Worm (Caenorhabditis elegans): Measurements from ENCODE around the gene ZK418.7.

The ZK418.7 gene

DNA sequence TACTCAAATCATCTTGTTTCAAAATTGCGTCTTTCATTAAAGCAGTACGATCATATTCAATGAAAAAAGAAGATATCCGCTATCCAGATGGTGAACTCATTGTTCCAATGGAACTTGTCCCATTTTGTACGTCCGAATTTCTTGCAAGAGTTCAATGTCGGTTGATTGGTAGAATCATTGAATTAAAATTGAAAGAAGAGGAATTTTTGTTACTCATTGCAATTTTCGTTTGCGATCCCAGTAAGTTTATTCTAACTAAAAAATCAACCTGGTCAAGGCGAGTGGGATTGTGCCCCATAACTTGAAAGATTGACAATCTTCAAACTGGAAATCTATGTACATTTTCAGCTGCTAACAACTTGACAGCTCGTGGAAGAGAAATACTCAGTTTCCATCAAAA lies 15.9 kb upstream of the ZK418.7 start:
- no peak for TF ChIP-seq dao-5 (tag; optimal IDR thresholded peaks at IDR 0.05)

- TF ChIP-seq him-1 (tag; optimal IDR thresholded peaks at IDR 0.05) (no peak), dao-5 (tag; optimal IDR thresholded peaks at IDR 0.05) (no peak), W03F9.2 (tag; optimal IDR thresholded peaks at IDR 0.05) (no peak)
These were observed 14.6 kb upstream of the ZK418.7 start, which contains the start of gene nhr-9 for ce11 chrIII:7095156-7095555. nhr-9 (plus strand) TSS chrIII:7095462.

DNA sequence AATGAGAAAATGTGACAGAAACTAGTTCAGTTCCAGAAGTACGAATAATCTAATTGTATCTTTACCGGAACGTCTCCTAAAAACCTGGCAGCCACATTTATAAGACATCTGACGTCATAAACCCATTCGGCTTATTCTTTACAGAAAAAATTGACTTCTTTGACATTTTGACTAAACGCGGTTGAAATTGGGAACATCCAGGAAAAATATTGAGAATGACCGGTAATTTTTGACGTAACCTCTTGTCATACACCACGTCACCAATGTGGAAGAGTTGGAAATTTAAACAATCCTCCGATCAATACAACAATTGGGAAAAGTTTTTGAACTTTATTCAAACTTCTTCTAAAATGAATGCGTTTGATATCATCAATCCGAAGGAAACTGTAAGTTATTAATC lies 10.5 kb upstream of the ZK418.7 start, which contains the start of gene ZK418.2:
ZK418.2 (plus strand) TSS at position 301 of the 400 bp plus-strand sequence.
- no peak for TF ChIP-seq W03F9.2 (tag; optimal IDR thresholded peaks at IDR 0.05)
- TF ChIP-seq dao-5 (tag; optimal IDR thresholded peaks at IDR 0.05) = no peak
- TF ChIP-seq him-1 (tag; optimal IDR thresholded peaks at IDR 0.05) = no peak

- TF ChIP-seq dao-5 (tag; optimal IDR thresholded peaks at IDR 0.05) (no peak), W03F9.2 (tag; optimal IDR thresholded peaks at IDR 0.05) (no peak), him-1 (tag; optimal IDR thresholded peaks at IDR 0.05) (no peak)
These were observed 10.0 kb upstream of the ZK418.7 start, which contains the start of gene ZK418.10 for ce11 chrIII:7090545-7090944. ZK418.10 (minus strand) TSS chrIII:7090692.

DNA sequence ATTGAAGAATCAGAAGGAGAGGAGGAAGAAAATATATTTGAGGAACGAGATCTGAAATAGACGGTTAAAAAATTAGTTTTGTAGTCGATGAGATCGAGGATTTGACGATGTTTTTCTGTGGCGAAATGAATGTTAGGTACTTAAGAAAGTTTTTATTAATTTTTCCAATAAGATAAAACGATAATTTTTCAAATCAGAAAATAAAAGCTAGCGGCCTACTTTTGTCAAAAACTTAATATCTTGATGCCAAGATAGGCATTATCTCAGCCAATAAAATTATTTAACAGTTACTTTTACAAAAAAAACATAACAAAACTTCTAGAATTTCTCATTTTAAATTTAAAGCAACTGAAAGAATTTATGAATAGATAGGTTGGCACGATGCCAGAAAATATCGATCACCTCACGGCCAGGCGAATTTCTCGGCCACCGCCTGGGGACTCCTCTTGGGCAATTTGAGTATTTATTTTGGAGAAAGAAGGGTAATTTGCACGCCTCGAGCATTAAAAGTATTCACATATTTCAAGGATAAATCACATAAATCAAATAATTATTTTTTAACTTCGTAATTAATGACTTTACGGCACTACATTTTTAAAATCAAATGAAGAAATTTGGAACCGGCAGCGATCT lies 7.2 kb upstream of the ZK418.7 start, which contains the start of gene fubl-2:
fubl-2 (minus strand) TSS at position 51 of the 633 bp plus-strand sequence.
- TF ChIP-seq him-1 (tag; optimal IDR thresholded peaks at IDR 0.05) (no peak), W03F9.2 (tag; optimal IDR thresholded peaks at IDR 0.05) (peak; percentile 81), dao-5 (tag; optimal IDR thresholded peaks at IDR 0.05) (no peak)

ce11 chrIII:7087180-7087579 lies 6.6 kb upstream of the ZK418.7 start:
- TF ChIP-seq him-1 (tag; optimal IDR thresholded peaks at IDR 0.05) (no peak), W03F9.2 (tag; optimal IDR thresholded peaks at IDR 0.05) (no peak), dao-5 (tag; optimal IDR thresholded peaks at IDR 0.05) (no peak)

DNA sequence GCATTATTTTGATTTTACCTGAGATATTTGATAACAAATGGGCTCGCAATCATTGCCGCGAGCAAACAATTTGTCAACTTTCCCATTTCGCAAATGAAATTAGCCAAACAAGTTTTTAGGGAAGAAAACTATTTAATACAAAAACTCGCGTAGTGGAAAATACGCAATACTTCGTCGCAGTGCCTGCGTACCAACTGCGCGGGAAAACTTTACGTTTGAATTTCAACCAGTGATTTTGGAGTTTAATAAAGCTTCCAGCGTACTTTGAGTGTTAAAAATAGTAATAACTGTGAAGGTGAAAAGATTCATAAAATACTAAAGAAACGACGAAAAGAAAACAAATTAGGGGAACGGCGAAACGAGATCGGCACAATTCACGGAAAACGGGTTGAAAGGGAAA lies 4.3 kb upstream of the ZK418.7 start, which contains the start of gene tofu-7:
tofu-7 (minus strand) TSS at position 111 of the 400 bp plus-strand sequence.
- no peak for TF ChIP-seq W03F9.2 (tag; optimal IDR thresholded peaks at IDR 0.05)
- no peak for TF ChIP-seq him-1 (tag; optimal IDR thresholded peaks at IDR 0.05)
- TF ChIP-seq dao-5 (tag; optimal IDR thresholded peaks at IDR 0.05) = no peak

DNA sequence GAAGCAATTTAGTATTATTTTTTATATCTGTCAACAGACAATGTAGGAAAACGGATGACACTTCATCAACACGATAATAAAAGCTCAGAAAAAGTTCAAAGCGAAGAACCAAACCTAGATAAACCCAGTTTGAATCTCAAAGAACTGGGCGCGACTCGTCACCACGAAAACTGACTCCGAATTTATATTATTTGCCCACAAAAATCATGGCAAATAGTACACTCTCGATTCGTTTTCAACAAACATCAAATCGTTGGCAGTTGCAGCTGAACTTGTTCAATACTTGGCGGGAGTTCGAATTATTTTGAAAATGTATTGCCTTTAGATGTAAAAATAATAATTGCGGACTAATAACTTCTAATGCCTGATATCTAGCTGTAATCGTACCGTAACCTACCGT lies 2.5 kb upstream of the ZK418.7 start:
- TF ChIP-seq W03F9.2 (tag; optimal IDR thresholded peaks at IDR 0.05) (no peak), dao-5 (tag; optimal IDR thresholded peaks at IDR 0.05) (no peak), him-1 (tag; optimal IDR thresholded peaks at IDR 0.05) (no peak)

ce11 chrIII:7081488-7081887 lies 899 bp upstream of the ZK418.7 start:
- TF ChIP-seq dao-5 (tag; optimal IDR thresholded peaks at IDR 0.05) = no peak
- no peak for TF ChIP-seq him-1 (tag; optimal IDR thresholded peaks at IDR 0.05)
- no peak for TF ChIP-seq W03F9.2 (tag; optimal IDR thresholded peaks at IDR 0.05)

- no peak for TF ChIP-seq him-1 (tag; optimal IDR thresholded peaks at IDR 0.05)
- no peak for TF ChIP-seq W03F9.2 (tag; optimal IDR thresholded peaks at IDR 0.05)
- no peak for TF ChIP-seq dao-5 (tag; optimal IDR thresholded peaks at IDR 0.05)
These were observed 1.9 kb downstream of the ZK418.7 start, which contains the start of gene ZK418.6 for ce11 chrIII:7078737-7079136. ZK418.6 (minus strand) TSS chrIII:7078837.

DNA sequence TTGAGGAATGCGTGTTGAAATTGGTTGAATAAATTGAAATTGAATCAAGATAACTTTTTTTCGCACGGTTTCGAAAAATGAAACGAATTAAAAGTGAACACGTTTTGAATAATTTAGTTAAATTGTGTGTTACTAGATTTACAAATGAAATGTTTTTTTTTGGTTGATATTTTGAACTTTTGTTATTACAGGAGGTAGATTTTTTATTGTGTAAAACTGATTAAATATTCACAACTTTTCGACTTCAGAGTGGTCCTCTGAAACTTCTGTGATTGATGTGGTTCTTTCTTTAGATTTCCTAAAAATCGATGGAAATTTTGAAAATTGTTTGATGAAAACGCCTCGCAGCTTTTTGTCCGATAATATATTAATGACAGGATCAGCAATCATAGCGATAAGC lies 4.2 kb downstream of the ZK418.7 start, which contains the start of gene ZK418.13:
ZK418.13 (minus strand) TSS at position 101 of the 400 bp plus-strand sequence.
- no peak for TF ChIP-seq W03F9.2 (tag; optimal IDR thresholded peaks at IDR 0.05)
- no peak for TF ChIP-seq him-1 (tag; optimal IDR thresholded peaks at IDR 0.05)
- no peak for TF ChIP-seq dao-5 (tag; optimal IDR thresholded peaks at IDR 0.05)

- TF ChIP-seq dao-5 (tag; optimal IDR thresholded peaks at IDR 0.05) (no peak), him-1 (tag; optimal IDR thresholded peaks at IDR 0.05) (no peak), W03F9.2 (tag; optimal IDR thresholded peaks at IDR 0.05) (no peak)
These were observed 6.7 kb downstream of the ZK418.7 start, which contains the start of gene ZK418.5 for ce11 chrIII:7073801-7074386. ZK418.5 (minus strand) TSS chrIII:7073851.

ce11 chrIII:7072452-7072851 lies 8.1 kb downstream of the ZK418.7 start, which contains the start of gene lin-37:
lin-37 (minus strand) TSS chrIII:7072552.
- TF ChIP-seq W03F9.2 (tag; optimal IDR thresholded peaks at IDR 0.05) (no peak), dao-5 (tag; optimal IDR thresholded peaks at IDR 0.05) (no peak), him-1 (tag; optimal IDR thresholded peaks at IDR 0.05) (no peak)

DNA sequence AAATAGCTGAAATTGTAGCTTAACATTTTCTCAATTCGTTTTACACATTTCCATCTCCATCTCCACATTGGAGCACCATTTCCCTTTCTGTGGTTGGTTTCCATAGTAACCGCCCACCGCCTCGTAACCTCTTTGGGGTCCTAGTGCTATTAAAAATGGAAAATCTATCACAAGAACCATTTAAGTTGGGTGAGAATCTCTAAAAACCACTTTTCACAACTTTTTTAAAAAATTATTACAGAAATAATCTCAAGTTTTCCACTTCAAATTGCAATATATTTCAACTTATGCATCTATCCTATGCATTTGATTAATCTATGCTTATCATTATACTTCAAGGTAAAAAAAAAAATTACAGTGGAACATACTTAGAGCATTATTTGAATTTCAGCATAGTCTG lies 10.6 kb downstream of the ZK418.7 start, which contains the start of gene tmem-17:
tmem-17 (plus strand) TSS at position 301 of the 400 bp plus-strand sequence.
- TF ChIP-seq him-1 (tag; optimal IDR thresholded peaks at IDR 0.05) (no peak), dao-5 (tag; optimal IDR thresholded peaks at IDR 0.05) (no peak), W03F9.2 (tag; optimal IDR thresholded peaks at IDR 0.05) (no peak)

Measured in whole organism, L4/young adult.